Fruit fly (Drosophila melanogaster): ENCODE results near the gene Ten-a.

Gene Ten-a

dm6 chrX:12075569-12075968 lies 32.1 kb downstream of the Ten-a start (continued):
- TF ChIP-seq hb (GFP tag; IDR thresholded peaks at IDR 0.05; ENCODE audit: partially characterized antibody) (no peak), Fer1 (GFP tag; optimal IDR thresholded peaks at IDR 0.05) (no peak), CG10979 (tag; optimal IDR thresholded peaks at IDR 0.05) (peak; percentile 34), Ets65A (GFP tag) (peak; percentile 78), Hey (tag; optimal IDR thresholded peaks at IDR 0.05) (no peak), tgo (GFP tag; IDR thresholded peaks at IDR 0.05) (no peak), usp (GFP tag; optimal IDR thresholded peaks at IDR 0.05) (no peak), NC2α (GFP tag; optimal IDR thresholded peaks at IDR 0.05) (no peak), CG13775 (GFP tag; optimal IDR thresholded peaks at IDR 0.05) (no peak), Hmr (GFP tag; optimal IDR thresholded peaks at IDR 0.05) (peak; percentile 15), Med (GFP tag) (peak; percentile 77), NC2β (GFP tag; optimal IDR thresholded peaks at IDR 0.05) (no peak), pfk (GFP tag; optimal IDR thresholded peaks at IDR 0.05) (no peak), btn (GFP tag; optimal IDR thresholded peaks at IDR 0.05) (no peak), CG8290 (GFP tag; optimal IDR thresholded peaks at IDR 0.05) (no peak), CG8290 (tag; optimal IDR thresholded peaks at IDR 0.05) (no peak), CG15514 (GFP tag; optimal IDR thresholded peaks at IDR 0.05) (no peak), Myb (GFP tag; optimal IDR thresholded peaks at IDR 0.05) (no peak), psq (GFP tag; optimal IDR thresholded peaks at IDR 0.05) (no peak), Elba2 (GFP tag; optimal IDR thresholded peaks at IDR 0.05) (no peak), Atf3 (GFP tag; optimal IDR thresholded peaks at IDR 0.05) (peak; percentile 16), Mes4 (GFP tag; optimal IDR thresholded peaks at IDR 0.05) (no peak), CG18262 (tag; optimal IDR thresholded peaks at IDR 0.05) (no peak), ash1 (GFP tag; optimal IDR thresholded peaks at IDR 0.05) (no peak), CG14965 (GFP tag; optimal IDR thresholded peaks at IDR 0.05; ENCODE audit: borderline replicate concordance) (no peak), crc (GFP tag; optimal IDR thresholded peaks at IDR 0.05) (no peak), PHDP (tag; optimal IDR thresholded peaks at IDR 0.05) (no peak), CG1233 (GFP tag; optimal IDR thresholded peaks at IDR 0.05) (no peak), CG8388 (GFP tag; optimal IDR thresholded peaks at IDR 0.05) (no peak), luna (GFP tag; optimal IDR thresholded peaks at IDR 0.05) (no peak), CG17359 (tag; optimal IDR thresholded peaks at IDR 0.05) (peak; percentile 10), sr (GFP tag; IDR thresholded peaks at IDR 0.05) (no peak), dpn (GFP tag; optimal IDR thresholded peaks at IDR 0.05) (peak in 1 of 2 experiments; percentile 4), Xbp1 (GFP tag; optimal IDR thresholded peaks at IDR 0.05) (peak; percentile 23), zen2 (GFP tag; IDR thresholded peaks at IDR 0.05; ENCODE audit: partially characterized antibody) (no peak), amos (GFP tag; IDR thresholded peaks at IDR 0.05; ENCODE audit: partially characterized antibody) (no peak), CG42726 (GFP tag; IDR thresholded peaks at IDR 0.05; ENCODE audit: partially characterized antibody) (no peak), CG9797 (GFP tag; optimal IDR thresholded peaks at IDR 0.05) (no peak), CG11093 (GFP tag; IDR thresholded peaks at IDR 0.05) (no peak), eve (GFP tag; optimal IDR thresholded peaks at IDR 0.05) (no peak), CG9876 (GFP tag; optimal IDR thresholded peaks at IDR 0.05) (no peak), CG4424 (GFP tag; optimal IDR thresholded peaks at IDR 0.05) (no peak), Ada2b (GFP tag; IDR thresholded peaks at IDR 0.05) (no peak), dimm (GFP tag; IDR thresholded peaks at IDR 0.05) (no peak), CG10274 (GFP tag; optimal IDR thresholded peaks at IDR 0.05) (no peak), CG16813 (GFP tag; IDR thresholded peaks at IDR 0.05; ENCODE audit: partially characterized antibody) (no peak), CG18011 (GFP tag; optimal IDR thresholded peaks at IDR 0.05) (no peak), al (GFP tag; IDR thresholded peaks at IDR 0.05) (no peak), Taf1 (GFP tag; IDR thresholded peaks at IDR 0.05) (no peak), Dip2 (GFP tag; IDR thresholded peaks at IDR 0.05) (no peak), CG18619 (GFP tag; optimal IDR thresholded peaks at IDR 0.05) (no peak), CG13424 (tag; optimal IDR thresholded peaks at IDR 0.05) (no peak)
